Fruit fly (Drosophila melanogaster) whole organism, embryonic: ENCODE measurements around the gene CG32588.

Experiments used
- Asciz ChIP-seq: fragments of 200-800 bp; sonication (Bioruptor generic); optimal IDR thresholded peaks from 2 replicates; lab custom pipeline; 2017; ENCODE audit warnings: missing biosample characterization, mild to moderate bottlenecking, missing genetic modification characterization, missing genetic modification reagents
- CG10209 ChIP-seq: fragments of 200-800 bp; sonication (Bioruptor generic); optimal IDR thresholded peaks from 3 replicates; lab custom pipeline; 2017; ENCODE audit warnings: missing biosample characterization, mild to moderate bottlenecking, missing genetic modification characterization, missing genetic modification reagents
- CG11504 ChIP-seq: fragments of 200-800 bp; sonication (Bioruptor generic); optimal IDR thresholded peaks from 3 replicates; lab custom pipeline; 2019; ENCODE audit warnings: missing biosample characterization, mild to moderate bottlenecking, missing genetic modification characterization, moderate library complexity
- CG12071 ChIP-seq: fragments of 200-800 bp; sonication (Bioruptor generic); optimal IDR thresholded peaks from 3 replicates; lab custom pipeline; 2018; ENCODE audit warnings: missing biosample characterization, mild to moderate bottlenecking, missing genetic modification characterization
- CG12155 ChIP-seq: fragments of 200-800 bp; sonication (Bioruptor generic); optimal IDR thresholded peaks from 3 replicates; lab custom pipeline; 2016; ENCODE audit warnings: missing biosample characterization, missing genetic modification characterization
- CG12236 ChIP-seq: fragments of 200-800 bp; sonication (Bioruptor generic); optimal IDR thresholded peaks from 2 replicates; lab custom pipeline; 2016; ENCODE audit warnings: missing biosample characterization, missing genetic modification characterization
- CG12769 ChIP-seq: fragments of 200-800 bp; sonication (Bioruptor generic); optimal IDR thresholded peaks from 2 replicates; lab custom pipeline; 2019; ENCODE audit warnings: missing biosample characterization, mild to moderate bottlenecking, missing genetic modification characterization, moderate library complexity
- CG13287 ChIP-seq: fragments of 200-800 bp; sonication (Bioruptor generic); IDR thresholded peaks from 2 replicates; pipeline ENCODE4 v1.3.6; 2022; ENCODE audit warnings: missing biosample characterization, missing genetic modification characterization; ENCODE audit not compliant: partially characterized antibody
- CG17328 ChIP-seq: fragments of 200-800 bp; sonication (Bioruptor generic); IDR thresholded peaks from 2 replicates; pipeline ENCODE4 v1.3.6; 2022; ENCODE audit warnings: missing biosample characterization, missing genetic modification characterization
- CG18011 ChIP-seq: fragments of 200-800 bp; sonication (Bioruptor generic); optimal IDR thresholded peaks from 2 replicates; lab custom pipeline; 2017; ENCODE audit warnings: missing biosample characterization, missing genetic modification characterization, mild to moderate bottlenecking, moderate library complexity, missing genotype
- CG2116 ChIP-seq: fragments of 200-800 bp; sonication (Bioruptor generic); optimal IDR thresholded peaks from 3 replicates; lab custom pipeline; 2018; ENCODE audit warnings: missing biosample characterization, mild to moderate bottlenecking, missing genetic modification characterization
- CG2889 ChIP-seq: fragments of 200-800 bp; sonication (Bioruptor generic); IDR thresholded peaks from 3 replicates; pipeline ENCODE4 v1.3.6; 2022; ENCODE audit warnings: missing biosample characterization, missing genetic modification characterization
- CG3163 ChIP-seq: fragments of 200-800 bp; sonication (Bioruptor generic); optimal IDR thresholded peaks from 3 replicates; lab custom pipeline; 2016; ENCODE audit warnings: missing biosample characterization, missing genetic modification characterization
- CG34422 ChIP-seq: fragments of 200-800 bp; sonication (Bioruptor generic); IDR thresholded peaks from 3 replicates; pipeline ENCODE4 v1.3.6; 2022; ENCODE audit warnings: missing biosample characterization, missing genetic modification characterization
- CG3995 ChIP-seq: fragments of 200-800 bp; sonication (Bioruptor generic); optimal IDR thresholded peaks from 3 replicates; lab custom pipeline; 2016; ENCODE audit warnings: missing biosample characterization, missing genetic modification characterization
- CG4707 ChIP-seq: fragments of 200-800 bp; sonication (Bioruptor generic); optimal IDR thresholded peaks from 2 replicates; lab custom pipeline; 2018; ENCODE audit warnings: missing biosample characterization, mild to moderate bottlenecking, missing genetic modification characterization, moderate library complexity
- CG4730 ChIP-seq: fragments of 200-800 bp; sonication (Bioruptor generic); IDR thresholded peaks from 2 replicates; pipeline ENCODE4 v1.3.6; 2022; ENCODE audit warnings: missing biosample characterization, missing genetic modification characterization
- CG5245 ChIP-seq: fragments of 200-800 bp; sonication (Bioruptor generic); optimal IDR thresholded peaks from 3 replicates; lab custom pipeline; 2016; ENCODE audit warnings: missing biosample characterization, missing genetic modification characterization
- CG6813 ChIP-seq: fragments of 200-800 bp; sonication (Bioruptor generic); optimal IDR thresholded peaks from 2 replicates; lab custom pipeline; 2017; ENCODE audit warnings: missing biosample characterization, missing genetic modification characterization, mild to moderate bottlenecking, moderate library complexity, missing genetic modification reagents
- CG6854 ChIP-seq: fragments of 200-800 bp; sonication (Bioruptor generic); optimal IDR thresholded peaks from 3 replicates; lab custom pipeline; 2017; ENCODE audit warnings: missing biosample characterization, mild to moderate bottlenecking, missing genetic modification characterization
- CG9215 ChIP-seq: fragments of 200-800 bp; sonication (Bioruptor generic); IDR thresholded peaks from 2 replicates; pipeline ENCODE4 v1.3.6; 2022; ENCODE audit warnings: missing biosample characterization, missing genetic modification characterization
- CG9727 ChIP-seq: fragments of 200-800 bp; sonication (Bioruptor generic); optimal IDR thresholded peaks from 3 replicates; lab custom pipeline; 2017; ENCODE audit warnings: missing biosample characterization, mild to moderate bottlenecking, missing genetic modification characterization
- Doc3 ChIP-seq: fragments of 200-800 bp; sonication (Bioruptor generic); IDR thresholded peaks from 3 replicates; pipeline ENCODE4 v1.3.6; 2022; ENCODE audit warnings: missing biosample characterization, missing genetic modification characterization; ENCODE audit not compliant: partially characterized antibody
- Dp ChIP-seq: fragments of 200-800 bp; sonication (Bioruptor generic); optimal IDR thresholded peaks from 2 replicates; lab custom pipeline; 2018; ENCODE audit warnings: missing biosample characterization, mild to moderate bottlenecking, missing genetic modification characterization, moderate library complexity
- Dref ChIP-seq: fragments of 200-800 bp; sonication (Bioruptor generic); IDR thresholded peaks from 2 replicates; pipeline ENCODE4 v1.3.6; 2022; ENCODE audit warnings: missing biosample characterization, missing genetic modification characterization
- Ets97D ChIP-seq: fragments of 200-800 bp; sonication (Bioruptor generic); optimal IDR thresholded peaks from 3 replicates; lab custom pipeline; 2016; ENCODE audit warnings: missing biosample characterization, missing genetic modification characterization
- Fer3 ChIP-seq: fragments of 200-800 bp; sonication (Bioruptor generic); optimal IDR thresholded peaks from 2 replicates; lab custom pipeline; 2018; ENCODE audit warnings: missing biosample characterization, mild to moderate bottlenecking, missing genetic modification characterization, moderate library complexity
- Hsf ChIP-seq: fragments of 200-800 bp; sonication (Bioruptor generic); optimal IDR thresholded peaks from 3 replicates; lab custom pipeline; 2016; ENCODE audit warnings: missing biosample characterization, missing genetic modification characterization
- MESR4 ChIP-seq: fragments of 200-800 bp; sonication (Bioruptor generic); optimal IDR thresholded peaks from 2 replicates; lab custom pipeline; 2018; ENCODE audit warnings: missing biosample characterization, mild to moderate bottlenecking, missing genetic modification characterization, moderate library complexity
- Oli ChIP-seq: fragments of 200-800 bp; sonication (Bioruptor generic); optimal IDR thresholded peaks from 2 replicates; lab custom pipeline; 2018; ENCODE audit warnings: missing biosample characterization, mild to moderate bottlenecking, missing genetic modification characterization, moderate library complexity
- Pdp1 ChIP-seq, 2 experiments: fragments of 200-800 bp; sonication (Bioruptor generic); optimal IDR thresholded peaks; 3 replicates each; lab custom pipeline; 2016; ENCODE audit warnings: missing biosample characterization in 2 of 2, missing genetic modification characterization in 2 of 2, mild to moderate bottlenecking in 1 of 2, moderate library complexity in 1 of 2
- Spps ChIP-seq: fragments of 200-800 bp; sonication (Bioruptor generic); optimal IDR thresholded peaks from 2 replicates; lab custom pipeline; 2018; ENCODE audit warnings: missing biosample characterization, mild to moderate bottlenecking, missing genetic modification characterization
- Usf ChIP-seq: fragments of 200-800 bp; sonication (Bioruptor generic); optimal IDR thresholded peaks from 2 replicates; lab custom pipeline; 2017; ENCODE audit warnings: missing genotype, missing biosample characterization, missing genetic modification characterization
- Xbp1 ChIP-seq: fragments of 200-800 bp; sonication (Bioruptor generic); optimal IDR thresholded peaks from 3 replicates; lab custom pipeline; 2016; ENCODE audit warnings: missing biosample characterization, mild to moderate bottlenecking, missing genetic modification characterization
- abd-A ChIP-seq: fragments of 200-800 bp; sonication (Bioruptor generic); optimal IDR thresholded peaks from 3 replicates; lab custom pipeline; 2019; ENCODE audit warnings: missing biosample characterization, mild to moderate bottlenecking, missing genetic modification characterization, moderate library complexity
- cas ChIP-seq: fragments of 200-800 bp; sonication (Bioruptor generic); IDR thresholded peaks from 2 replicates; pipeline ENCODE4 v1.3.6; 2022; ENCODE audit warnings: missing biosample characterization, missing genetic modification characterization
- chif ChIP-seq, 2 experiments: fragments of 200-800 bp; sonication (Bioruptor generic); optimal IDR thresholded peaks; 3 replicates each; lab custom pipeline; 2016; ENCODE audit warnings: missing biosample characterization in 2 of 2, missing genetic modification characterization in 2 of 2
- dysf ChIP-seq: fragments of 200-800 bp; sonication (Bioruptor generic); IDR thresholded peaks from 3 replicates; pipeline ENCODE4 v1.3.6; 2022; ENCODE audit warnings: missing biosample characterization, missing genetic modification characterization
- eve ChIP-seq, 2 experiments: fragments of >200 bp; optimal IDR thresholded peaks; 2 replicates each; lab custom pipeline; 2017; ENCODE audit warnings: missing biosample characterization in 2 of 2, missing genetic modification characterization in 2 of 2
- fd3F ChIP-seq: fragments of 200-800 bp; sonication (Bioruptor generic); optimal IDR thresholded peaks from 2 replicates; lab custom pipeline; 2018; ENCODE audit warnings: missing biosample characterization, mild to moderate bottlenecking, missing genetic modification characterization, moderate library complexity
- gfzf ChIP-seq: fragments of 200-800 bp; sonication (Bioruptor generic); optimal IDR thresholded peaks from 2 replicates; lab custom pipeline; 2016; ENCODE audit warnings: missing biosample characterization, mild to moderate bottlenecking, missing genetic modification characterization, moderate library complexity
- grau ChIP-seq: fragments of 200-800 bp; optimal IDR thresholded peaks from 3 replicates; lab custom pipeline; 2019; ENCODE audit warnings: missing biosample characterization, mild to moderate bottlenecking, missing genetic modification characterization, moderate library complexity
- knrl ChIP-seq: fragments of 200-800 bp; sonication (Bioruptor generic); IDR thresholded peaks from 3 replicates; pipeline ENCODE4 v1.3.6; 2022; ENCODE audit warnings: missing biosample characterization, missing genetic modification characterization; ENCODE audit not compliant: partially characterized antibody
- nerfin-1 ChIP-seq: fragments of 200-800 bp; sonication (Bioruptor generic); optimal IDR thresholded peaks from 3 replicates; lab custom pipeline; 2019; ENCODE audit warnings: missing biosample characterization, mild to moderate bottlenecking, missing genetic modification characterization, moderate library complexity
- prd ChIP-seq, 3 experiments: fragments of >200 bp in 2 of 3; fragments of 200-800 bp in 1 of 3; sonication (Bioruptor generic) in 1 of 3; optimal IDR thresholded peaks in 2 of 3; IDR thresholded peaks in 1 of 3; 2 replicates in 2 of 3; 3 replicates in 1 of 3; pipeline versions ENCODE4 v1.3.6 to Lab custom; 2017 to 2022; ENCODE audit warnings: missing biosample characterization in 1 of 3, missing genetic modification characterization in 1 of 3
- ranshi ChIP-seq: fragments of 200-800 bp; sonication (Bioruptor generic); IDR thresholded peaks from 2 replicates; pipeline ENCODE4 v1.3.6; 2022; ENCODE audit warnings: missing biosample characterization, missing genetic modification characterization
- slbo ChIP-seq: fragments of 200-800 bp; sonication (Bioruptor generic); IDR thresholded peaks from 2 replicates; pipeline ENCODE4 v1.3.6; 2022; ENCODE audit warnings: missing biosample characterization, missing genetic modification characterization
- so ChIP-seq: fragments of 200-800 bp; sonication (Bioruptor generic); IDR thresholded peaks from 3 replicates; pipeline ENCODE4 v1.3.6; 2022; ENCODE audit warnings: missing biosample characterization, missing genetic modification characterization
- zf30C ChIP-seq: fragments of 200-800 bp; sonication (Bioruptor generic); optimal IDR thresholded peaks from 3 replicates; lab custom pipeline; 2018; ENCODE audit warnings: missing biosample characterization, mild to moderate bottlenecking, missing genetic modification characterization

Gene CG32588

DNA sequence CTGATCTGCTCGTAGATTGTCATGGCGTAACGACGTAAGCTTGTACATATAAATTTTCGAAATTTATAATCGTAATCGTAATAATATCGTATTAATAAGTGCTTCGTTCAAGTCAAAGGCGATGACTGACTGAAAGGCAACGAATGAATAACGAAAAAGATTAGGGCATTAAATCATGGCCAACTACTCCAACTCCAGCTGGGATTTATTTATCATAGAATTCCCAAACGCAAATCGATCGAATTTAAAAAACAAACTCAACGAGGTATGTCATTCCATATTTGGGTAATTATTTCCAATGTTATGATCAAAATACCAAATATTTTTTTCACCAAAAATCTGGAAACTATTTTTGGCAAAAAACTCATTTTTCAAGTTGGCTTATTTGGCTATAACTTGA lies 14.6 kb upstream of the CG32588 start, which contains the start of gene CG43075:
CG43075 (minus strand) TSS at position 101 of the 400 bp plus-strand sequence.
- TF ChIP-seq CG4730 (GFP tag; lab: Robert Waterston, UW) (no peak), MESR4 (no peak), CG10209 (GFP tag; lab: Kevin White, UChicago) (no peak), CG12236 (no peak), CG13287 (no peak), abd-A (tag; lab: Kevin White, UChicago) (no peak), CG6813 (GFP tag; lab: Kevin White, UChicago) (no peak), cas (no peak), CG3995 (no peak), CG6854 (GFP tag; lab: Kevin White, UChicago) (no peak), prd (optimal IDR thresholded peaks at IDR 0.05; lab: Kevin White, UChicago) (no peak), prd (GFP tag; IDR thresholded peaks at IDR 0.05; lab: Robert Waterston, UW) (no peak), Pdp1 (GFP tag; optimal IDR thresholded peaks at IDR 0.05; lab: Kevin White, UChicago) (no peak), Oli (no peak)

DNA sequence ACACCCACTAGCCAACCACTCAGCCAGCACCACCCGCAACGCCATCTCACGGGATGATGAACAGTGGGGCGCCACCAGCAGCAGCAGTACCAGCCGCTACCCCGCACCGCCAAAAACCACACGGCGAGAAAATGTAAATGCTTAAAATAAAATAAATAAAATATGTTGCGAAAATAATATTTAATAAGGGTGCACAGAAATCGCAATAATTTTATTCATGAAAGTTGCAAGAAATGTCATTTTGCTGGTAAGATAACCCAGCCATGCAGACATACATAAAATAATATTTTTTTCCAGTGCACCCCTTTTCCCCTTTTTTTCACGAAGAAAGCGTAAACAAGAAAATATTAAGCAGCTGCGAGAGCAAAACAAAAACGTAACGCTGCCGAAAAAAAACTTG lies 9.6 kb upstream of the CG32588 start:
- TF ChIP-seq Dp (no peak), CG34422 (GFP tag; lab: Robert Waterston, UW) (peak; percentile 39; the same call in 1 of the 3 replicates), CG5245 (peak; percentile 7), Ets97D (GFP tag; lab: Kevin White, UChicago) (peak; percentile 4), CG17328 (GFP tag; lab: Robert Waterston, UW) (peak; percentile 29; the same call in 1 of the 2 replicates), grau (tag; lab: Kevin White, UChicago) (peak; percentile 72), chif (GFP tag; optimal IDR thresholded peaks at IDR 0.05; lab: Kevin White, UChicago) (peak; percentile 10 to 23), gfzf (GFP tag; lab: Kevin White, UChicago) (no peak), so (GFP tag; lab: Robert Waterston, UW) (peak; percentile 65; the same call in 2 of the 3 replicates), CG2116 (no peak), CG11504 (tag; lab: Kevin White, UChicago) (peak; percentile 78), ranshi (GFP tag; lab: Robert Waterston, UW) (peak; percentile 34; the same call in 1 of the 2 replicates), Doc3 (GFP tag; lab: Robert Waterston, UW) (no peak), CG2889 (GFP tag; lab: Robert Waterston, UW) (0 out of 3 replicates have a peak, but pooled peaks have one; percentile 46), Fer3 (tag; lab: Kevin White, UChicago) (peak; percentile 68), knrl (no peak), Spps (no peak), zf30C (GFP tag; lab: Kevin White, UChicago) (peak; percentile 32), CG18011 (GFP tag; lab: Kevin White, UChicago) (no peak), Xbp1 (peak; percentile 70), CG12769 (tag; lab: Kevin White, UChicago) (peak; percentile 35), nerfin-1 (tag; lab: Kevin White, UChicago) (peak; percentile 33), Hsf (peak; percentile 51), fd3F (GFP tag; lab: Kevin White, UChicago) (peak; percentile 54), CG3163 (GFP tag; lab: Kevin White, UChicago) (no peak), CG12155 (GFP tag; lab: Kevin White, UChicago) (peak; percentile 49), dysf (peak; percentile 74), eve (GFP tag; optimal IDR thresholded peaks at IDR 0.05; lab: Kevin White, UChicago) (peak in 1 of 2 experiments; percentile 52), Dref (GFP tag; lab: Robert Waterston, UW) (no peak), CG9215 (GFP tag; lab: Robert Waterston, UW) (peak; percentile 52), CG4707 (no peak), CG6813 (GFP tag; lab: Kevin White, UChicago) (peak; percentile 48), Usf (GFP tag; lab: Kevin White, UChicago) (no peak), Asciz (GFP tag; lab: Kevin White, UChicago) (peak; percentile 45), CG12071 (GFP tag; lab: Kevin White, UChicago) (peak; percentile 39), slbo (peak; percentile 79), CG9727 (GFP tag; lab: Kevin White, UChicago) (peak; percentile 53)
